Fruit fly (Drosophila melanogaster) whole organism, pupa: ENCODE measurements around the gene Pten.
A peak's percentile ranks its signal among the peaks of the same experiment; 100 is the strongest.

Experiments used
- CG10348 ChIP-seq: fragments of 200-800 bp; sonication (Bioruptor generic); IDR thresholded peaks from 2 replicates; pipeline ENCODE4 v1.3.6; 2022; ENCODE audit warnings: missing biosample characterization, missing genetic modification characterization
- CG12605 ChIP-seq: fragments of 200-800 bp; sonication (Bioruptor generic); IDR thresholded peaks from 2 replicates; pipeline ENCODE4 v1.3.6; 2022; ENCODE audit warnings: missing biosample characterization, missing genetic modification characterization
- CG13204 ChIP-seq: fragments of 200-800 bp; sonication (Bioruptor generic); optimal IDR thresholded peaks from 2 replicates; lab custom pipeline; 2018; ENCODE audit warnings: missing biosample characterization, mild to moderate bottlenecking, missing genetic modification characterization, moderate library complexity
- CG14655 ChIP-seq: fragments of 200-800 bp; sonication (Bioruptor generic); optimal IDR thresholded peaks from 3 replicates; lab custom pipeline; 2017; ENCODE audit warnings: mild to moderate bottlenecking, missing biosample characterization, missing genetic modification reagents, missing genetic modification characterization
- CG15710 ChIP-seq: fragments of 200-800 bp; sonication (Bioruptor generic); optimal IDR thresholded peaks from 2 replicates; lab custom pipeline; 2018; ENCODE audit warnings: missing biosample characterization, mild to moderate bottlenecking, missing genetic modification characterization, moderate library complexity
- CG17806 ChIP-seq: fragments of 200-800 bp; sonication (Bioruptor generic); optimal IDR thresholded peaks from 2 replicates; lab custom pipeline; 2018; ENCODE audit warnings: missing biosample characterization, mild to moderate bottlenecking, missing genetic modification characterization, moderate library complexity
- CG32121 ChIP-seq: fragments of 200-800 bp; sonication (Bioruptor generic); IDR thresholded peaks from 2 replicates; pipeline ENCODE4 v1.3.6; 2022; ENCODE audit warnings: missing biosample characterization, missing genetic modification characterization
- CG4496 ChIP-seq: fragments of 200-800 bp; sonication (Bioruptor generic); IDR thresholded peaks from 3 replicates; pipeline ENCODE4 v1.3.6; 2022; ENCODE audit warnings: missing biosample characterization, missing genetic modification characterization
- CG8159 ChIP-seq: fragments of 200-800 bp; sonication (Bioruptor generic); optimal IDR thresholded peaks from 3 replicates; lab custom pipeline; 2018; ENCODE audit warnings: missing biosample characterization, mild to moderate bottlenecking, missing genetic modification characterization, moderate library complexity
- CG8301 ChIP-seq: fragments of 200-800 bp; sonication (Bioruptor generic); optimal IDR thresholded peaks from 2 replicates; lab custom pipeline; 2018; ENCODE audit warnings: missing biosample characterization, mild to moderate bottlenecking, missing genetic modification characterization
- CG9948 ChIP-seq: fragments of 200-800 bp; sonication (Bioruptor generic); optimal IDR thresholded peaks from 2 replicates; lab custom pipeline; 2018; ENCODE audit warnings: missing biosample characterization, mild to moderate bottlenecking, missing genetic modification characterization, moderate library complexity
- D1 ChIP-seq: fragments of 200-800 bp; sonication (Bioruptor generic); optimal IDR thresholded peaks from 2 replicates; lab custom pipeline; 2018; ENCODE audit warnings: missing biosample characterization, mild to moderate bottlenecking, missing genetic modification characterization, moderate library complexity
- EcR ChIP-seq: fragments of 200-800 bp; sonication (Bioruptor generic); optimal IDR thresholded peaks from 3 replicates; lab custom pipeline; 2019; ENCODE audit warnings: missing biosample characterization, missing genetic modification characterization, mild to moderate bottlenecking, moderate library complexity, missing genetic modification reagents
- Ets98B ChIP-seq: fragments of 200-800 bp; sonication (Bioruptor generic); IDR thresholded peaks from 2 replicates; pipeline ENCODE4 v1.3.6; 2022; ENCODE audit warnings: missing biosample characterization, missing genetic modification characterization
- Pif1A ChIP-seq: fragments of 200-800 bp; sonication (Bioruptor generic); optimal IDR thresholded peaks from 3 replicates; lab custom pipeline; 2016; ENCODE audit warnings: missing biosample characterization, missing genetic modification characterization
- Pif1B ChIP-seq: fragments of 200-800 bp; sonication (Bioruptor generic); optimal IDR thresholded peaks from 3 replicates; lab custom pipeline; 2016; ENCODE audit warnings: missing biosample characterization, missing genetic modification characterization
- Snoo ChIP-seq: fragments of 200-800 bp; sonication (Bioruptor generic); optimal IDR thresholded peaks from 3 replicates; lab custom pipeline; 2017; ENCODE audit warnings: missing biosample characterization, mild to moderate bottlenecking, missing genetic modification characterization, inconsistent platforms
- fd96Ca ChIP-seq: fragments of 200-800 bp; sonication (Bioruptor generic); IDR thresholded peaks from 3 replicates; pipeline ENCODE4 v1.3.6; 2022; ENCODE audit warnings: missing biosample characterization, missing genetic modification characterization
- gl ChIP-seq: fragments of 200-800 bp; sonication (Bioruptor generic); optimal IDR thresholded peaks from 2 replicates; lab custom pipeline; 2018; ENCODE audit warnings: missing biosample characterization, mild to moderate bottlenecking, missing genetic modification characterization
- rn ChIP-seq: fragments of 200-800 bp; sonication (Bioruptor generic); IDR thresholded peaks from 2 replicates; pipeline ENCODE4 v1.3.6; 2022; ENCODE audit warnings: missing biosample characterization, missing genetic modification characterization

Gene Pten

dm6 chr2L:10249655-10250202 is 11.1 kb downstream of the Pten start:
- no peak for TF ChIP-seq Pif1B (GFP tag; lab: Kevin White, UChicago)

- TF ChIP-seq CG8159 (tag; lab: Kevin White, UChicago) (no peak), fd96Ca (GFP tag; lab: Robert Waterston, UW) (no peak), CG13204 (GFP tag; lab: Kevin White, UChicago) (no peak), D1 (no peak), Pif1A (GFP tag; lab: Kevin White, UChicago) (no peak), rn (GFP tag; lab: Robert Waterston, UW) (no peak), CG4496 (no peak)
Measured at dm6 chr2L:10246785-10247190, 14.1 kb downstream of the Pten start, which contains the start of gene chico. TSS of gene chico (minus strand) at chr2L:10247078.

dm6 chr2L:10238726-10239652 is 21.9 kb downstream of the Pten start, which contains the start of gene me31B:
TSS of gene me31B (plus strand) at chr2L:10239341.
- TF ChIP-seq EcR (GFP tag; lab: Kevin White, UChicago), result no peak
- TF ChIP-seq CG9948 (tag; lab: Kevin White, UChicago), result peak; percentile 16
- TF ChIP-seq Snoo, result no peak

- TF ChIP-seq EcR (GFP tag; lab: Kevin White, UChicago), result no peak
- TF ChIP-seq D1, result no peak
- TF ChIP-seq CG4496, result no peak
- TF ChIP-seq CG8301 (tag; lab: Kevin White, UChicago), result no peak
- TF ChIP-seq Snoo, result no peak
- no peak for TF ChIP-seq CG14655
- no peak for TF ChIP-seq CG10348 (GFP tag; lab: Robert Waterston, UW)
- no peak for TF ChIP-seq CG32121 (GFP tag; lab: Robert Waterston, UW)
- no peak for TF ChIP-seq CG12605 (GFP tag; lab: Robert Waterston, UW)
- no peak for TF ChIP-seq fd96Ca (GFP tag; lab: Robert Waterston, UW)
- no peak for TF ChIP-seq gl
- TF ChIP-seq CG15710 (tag; lab: Kevin White, UChicago), result no peak
- no peak for TF ChIP-seq CG13204 (GFP tag; lab: Kevin White, UChicago)
- TF ChIP-seq CG17806 (tag; lab: Kevin White, UChicago), result no peak
- no peak for TF ChIP-seq Pif1A (GFP tag; lab: Kevin White, UChicago)
- no peak for TF ChIP-seq Ets98B (GFP tag; lab: Robert Waterston, UW)
- no peak for TF ChIP-seq Pif1B (GFP tag; lab: Kevin White, UChicago)
- no peak for TF ChIP-seq rn (GFP tag; lab: Robert Waterston, UW)
- no peak for TF ChIP-seq CG9948 (tag; lab: Kevin White, UChicago)
- TF ChIP-seq CG8159 (tag; lab: Kevin White, UChicago), result no peak
Measured at dm6 chr2L:10237725-10238446, 23.0 kb downstream of the Pten start, which contains the start of gene mthl15. TSS of gene mthl15 (minus strand) at chr2L:10238317.

dm6 chr2L:10232827-10233226 is 28.0 kb downstream of the Pten start:
- no peak for TF ChIP-seq Pif1B (GFP tag; lab: Kevin White, UChicago)
- no peak for TF ChIP-seq Snoo
- TF ChIP-seq CG4496, result no peak
- TF ChIP-seq gl, result no peak
- no peak for TF ChIP-seq CG8301 (tag; lab: Kevin White, UChicago)
- no peak for TF ChIP-seq CG32121 (GFP tag; lab: Robert Waterston, UW)
- no peak for TF ChIP-seq D1
- TF ChIP-seq CG8159 (tag; lab: Kevin White, UChicago), result no peak
- TF ChIP-seq fd96Ca (GFP tag; lab: Robert Waterston, UW), result no peak
- TF ChIP-seq CG13204 (GFP tag; lab: Kevin White, UChicago), result no peak
- TF ChIP-seq Pif1A (GFP tag; lab: Kevin White, UChicago), result no peak
- TF ChIP-seq, all 21 proteins: peak for 0

dm6 chr2L:10232152-10232816 is 28.6 kb downstream of the Pten start, which contains the start of gene eEF1delta:
TSS of gene eEF1delta (plus strand) at chr2L:10232507.
- TF ChIP-seq EcR (GFP tag; lab: Kevin White, UChicago) (no peak), Pif1A (GFP tag; lab: Kevin White, UChicago) (no peak), Pif1B (GFP tag; lab: Kevin White, UChicago) (no peak), Snoo (no peak)
